Worm (Caenorhabditis elegans): ENCODE results near the gene pqn-41.

The pqn-41 gene

ce11 chrIII:1939625-1939988 is 33.8 kb downstream of the pqn-41 start:
- TF ChIP-seq nhr-10 (tag; optimal IDR thresholded peaks at IDR 0.05): no peak
- TF ChIP-seq unc-39 (tag; optimal IDR thresholded peaks at IDR 0.05): no peak
- TF ChIP-seq nhr-237 (tag; optimal IDR thresholded peaks at IDR 0.05): no peak
- peak; percentile 22 for TF ChIP-seq nhr-11 (tag; optimal IDR thresholded peaks at IDR 0.05)

- TF ChIP-seq gei-8 (GFP tag; optimal IDR thresholded peaks at IDR 0.05): no peak
- peak; percentile 99 for TF ChIP-seq aha-1 (tag)
Observed at ce11 chrIII:1943488-1943887, 37.7 kb downstream of the pqn-41 start, which contains the start of gene F53A3.1. F53A3.1 (minus strand) TSS chrIII:1943637.

- peak; percentile 17; the same call in 1 of the 2 replicates for TF ChIP-seq set-16 (GFP tag; IDR thresholded peaks at IDR 0.05)
- TF ChIP-seq T20F7.1 (GFP tag; optimal IDR thresholded peaks at IDR 0.05): no peak
Observed at ce11 chrIII:1947851-1948250, 42.1 kb downstream of the pqn-41 start.

- TF ChIP-seq zip-2 (tag; optimal IDR thresholded peaks at IDR 0.05): no peak
- 0 out of 2 replicates have a peak, but pooled peaks have one; percentile 9 for TF ChIP-seq lin-38 (GFP tag; IDR thresholded peaks at IDR 0.05)
- TF ChIP-seq daf-8 (GFP tag; IDR thresholded peaks at IDR 0.05): no peak
- no peak for TF ChIP-seq ceh-28 (tag; optimal IDR thresholded peaks at IDR 0.05)
- no peak for TF ChIP-seq attf-4 (tag; optimal IDR thresholded peaks at IDR 0.05)
- TF ChIP-seq spr-3 (GFP tag; optimal IDR thresholded peaks at IDR 0.05): no peak
- peak in 1 of 2 experiments; percentile 10 for TF ChIP-seq unc-62 (GFP tag; optimal IDR thresholded peaks at IDR 0.05 in 1 of 2)
- TF ChIP-seq unc-62 (tag; optimal IDR thresholded peaks at IDR 0.05): no peak
- TF ChIP-seq mxl-3 (GFP tag; optimal IDR thresholded peaks at IDR 0.05): no peak
- TF ChIP-seq lin-39 (tag; optimal IDR thresholded peaks at IDR 0.05): no peak
- no peak for TF ChIP-seq madf-5 (GFP tag; IDR thresholded peaks at IDR 0.05)
- TF ChIP-seq snpc-4 (tag; optimal IDR thresholded peaks at IDR 0.05): no peak
- no peak for TF ChIP-seq egl-43 (GFP tag; IDR thresholded peaks at IDR 0.05)
- no peak for TF ChIP-seq nhr-6 (tag; optimal IDR thresholded peaks at IDR 0.05)
- no peak for TF ChIP-seq F44E2.7 (GFP tag; IDR thresholded peaks at IDR 0.05)
- TF ChIP-seq Y48G9A.11 (GFP tag; IDR thresholded peaks at IDR 0.05): no peak
- no peak for TF ChIP-seq T20F7.1 (GFP tag; optimal IDR thresholded peaks at IDR 0.05)
- no peak for TF ChIP-seq daf-12 (tag; optimal IDR thresholded peaks at IDR 0.05)
Observed at ce11 chrIII:1949362-1949761, 43.6 kb downstream of the pqn-41 start.

- TF ChIP-seq rbr-2 (tag; optimal IDR thresholded peaks at IDR 0.05) (peak; percentile 80), jun-1 (tag; optimal IDR thresholded peaks at IDR 0.05) (no peak), aly-2 (tag; optimal IDR thresholded peaks at IDR 0.05) (no peak), madf-9 (GFP tag; conservative IDR thresholded peaks at IDR 0.05) (0 out of 2 replicates have a peak, but pooled peaks have one; percentile 15), mdt-29 (GFP tag; IDR thresholded peaks at IDR 0.05) (no peak), gei-8 (GFP tag; optimal IDR thresholded peaks at IDR 0.05) (no peak), daf-19 (GFP tag; conservative IDR thresholded peaks at IDR 0.05) (no peak), mep-1 (tag; optimal IDR thresholded peaks at IDR 0.05) (peak; percentile 93), ceh-44 (GFP tag; IDR thresholded peaks at IDR 0.05) (no peak), zfp-3 (GFP tag; conservative IDR thresholded peaks at IDR 0.05) (no peak), D1046.2 (GFP tag; IDR thresholded peaks at IDR 0.05) (no peak), ceh-28 (tag; optimal IDR thresholded peaks at IDR 0.05) (no peak), nhr-77 (tag; optimal IDR thresholded peaks at IDR 0.05) (peak; percentile 96), spr-3 (GFP tag; optimal IDR thresholded peaks at IDR 0.05) (no peak), zfp-2 (tag; optimal IDR thresholded peaks at IDR 0.05) (no peak), nhr-76 (tag; optimal IDR thresholded peaks at IDR 0.05) (no peak), fos-1 (tag; optimal IDR thresholded peaks at IDR 0.05) (no peak), R02D3.7 (tag; optimal IDR thresholded peaks at IDR 0.05) (no peak), tra-1 (GFP tag; IDR thresholded peaks at IDR 0.05) (no peak), ceh-20 (GFP tag; IDR thresholded peaks at IDR 0.05) (0 out of 2 replicates have a peak, but pooled peaks have one; percentile 26), unc-130 (GFP tag; optimal IDR thresholded peaks at IDR 0.05) (peak; percentile 15), dmd-6 (GFP tag; IDR thresholded peaks at IDR 0.05) (peak; percentile 58; the same call in 1 of the 2 replicates), duxl-1 (tag; optimal IDR thresholded peaks at IDR 0.05; ENCODE audit: poor library complexity) (peak; percentile 12), aha-1 (tag) (peak; percentile 67), zip-2 (tag; optimal IDR thresholded peaks at IDR 0.05) (no peak), hif-1 (tag; optimal IDR thresholded peaks at IDR 0.05) (peak in 1 of 2 experiments; percentile 61)
Observed at ce11 chrIII:1950236-1950635, 44.5 kb downstream of the pqn-41 start, which contains the start of the genes polh-1 and rps-22. polh-1 (minus strand) TSS chrIII:1950269. rps-22 (plus strand) TSS chrIII:1950535.
